Fruit fly (Drosophila melanogaster): Measurements from ENCODE around the gene CG31709.

The CG31709 gene

DNA sequence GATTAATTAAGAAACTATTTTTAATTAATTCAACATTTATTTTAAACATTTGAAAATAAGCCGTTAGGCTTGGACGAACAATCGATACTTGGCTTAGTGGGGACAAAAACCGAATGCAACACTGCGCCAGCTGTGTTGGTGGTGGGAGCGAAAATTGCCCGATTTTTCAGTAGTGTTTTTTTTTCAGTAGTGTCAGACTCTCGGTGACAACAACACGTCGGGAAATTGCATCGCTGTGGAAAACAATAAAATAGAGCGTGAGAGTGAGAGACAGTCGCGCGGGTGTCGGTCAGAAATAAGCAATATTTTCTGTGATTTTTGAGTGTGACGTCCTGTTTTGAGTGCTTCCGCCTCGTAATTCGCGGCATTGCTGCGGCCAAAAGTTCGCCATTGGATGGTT, 37.2 kb upstream of the CG31709 start:
- TF ChIP-seq Hnf4 (GFP tag; optimal IDR thresholded peaks at IDR 0.05) (peak; percentile 69), rgr (GFP tag; optimal IDR thresholded peaks at IDR 0.05) (peak; percentile 62), sage (GFP tag; optimal IDR thresholded peaks at IDR 0.05) (no peak), Jra (GFP tag; optimal IDR thresholded peaks at IDR 0.05) (peak; percentile 76), Hr83 (GFP tag; optimal IDR thresholded peaks at IDR 0.05; ENCODE audit: poor library complexity, severe bottlenecking) (peak; percentile 76), HLH106 (tag; optimal IDR thresholded peaks at IDR 0.05) (no peak), pan (optimal IDR thresholded peaks at IDR 0.05) (no peak), br (GFP tag; optimal IDR thresholded peaks at IDR 0.05) (peak; percentile 42), foxo (GFP tag; optimal IDR thresholded peaks at IDR 0.05) (peak in 1 of 2 experiments; percentile 26), CG32264 (GFP tag; optimal IDR thresholded peaks at IDR 0.05) (no peak), Rel (GFP tag; optimal IDR thresholded peaks at IDR 0.05) (no peak), Rel (tag; optimal IDR thresholded peaks at IDR 0.05) (peak; percentile 41), tai (GFP tag; optimal IDR thresholded peaks at IDR 0.05) (no peak), usp (GFP tag; optimal IDR thresholded peaks at IDR 0.05) (no peak), Abd-B (GFP tag; optimal IDR thresholded peaks at IDR 0.05) (no peak), jim (GFP tag; optimal IDR thresholded peaks at IDR 0.05) (peak; percentile 82), GATAd (GFP tag; optimal IDR thresholded peaks at IDR 0.05) (no peak), CG9705 (GFP tag; optimal IDR thresholded peaks at IDR 0.05) (no peak), Myc (optimal IDR thresholded peaks at IDR 0.05) (no peak), Hr78 (GFP tag; optimal IDR thresholded peaks at IDR 0.05) (no peak), fru (GFP tag; optimal IDR thresholded peaks at IDR 0.05) (peak; percentile 38), lola (GFP tag; optimal IDR thresholded peaks at IDR 0.05) (no peak), Dfd (GFP tag; optimal IDR thresholded peaks at IDR 0.05) (no peak), Sp1 (GFP tag; optimal IDR thresholded peaks at IDR 0.05) (peak; percentile 26), OdsH (GFP tag; optimal IDR thresholded peaks at IDR 0.05) (peak; percentile 8), Mio (GFP tag; optimal IDR thresholded peaks at IDR 0.05) (no peak), psq (GFP tag; optimal IDR thresholded peaks at IDR 0.05) (no peak), dmrt93B (GFP tag; optimal IDR thresholded peaks at IDR 0.05) (no peak), woc (GFP tag; optimal IDR thresholded peaks at IDR 0.05) (no peak), brk (GFP tag; optimal IDR thresholded peaks at IDR 0.05) (no peak), sv (GFP tag; optimal IDR thresholded peaks at IDR 0.05) (peak; percentile 33), Vsx2 (GFP tag; optimal IDR thresholded peaks at IDR 0.05; ENCODE audit: partially characterized antibody) (peak; percentile 60), dl (GFP tag; optimal IDR thresholded peaks at IDR 0.05; ENCODE audit: insufficient read depth in 1 of 2, partially characterized antibody in 2 of 2) (no peak), ey (GFP tag; optimal IDR thresholded peaks at IDR 0.05) (no peak), N (GFP tag; optimal IDR thresholded peaks at IDR 0.05) (no peak), Dif (GFP tag; optimal IDR thresholded peaks at IDR 0.05; ENCODE audit: partially characterized antibody) (peak; percentile 42), dsf (GFP tag; optimal IDR thresholded peaks at IDR 0.05; ENCODE audit: borderline replicate concordance) (no peak), h (GFP tag; optimal IDR thresholded peaks at IDR 0.05) (peak; percentile 8)

DNA sequence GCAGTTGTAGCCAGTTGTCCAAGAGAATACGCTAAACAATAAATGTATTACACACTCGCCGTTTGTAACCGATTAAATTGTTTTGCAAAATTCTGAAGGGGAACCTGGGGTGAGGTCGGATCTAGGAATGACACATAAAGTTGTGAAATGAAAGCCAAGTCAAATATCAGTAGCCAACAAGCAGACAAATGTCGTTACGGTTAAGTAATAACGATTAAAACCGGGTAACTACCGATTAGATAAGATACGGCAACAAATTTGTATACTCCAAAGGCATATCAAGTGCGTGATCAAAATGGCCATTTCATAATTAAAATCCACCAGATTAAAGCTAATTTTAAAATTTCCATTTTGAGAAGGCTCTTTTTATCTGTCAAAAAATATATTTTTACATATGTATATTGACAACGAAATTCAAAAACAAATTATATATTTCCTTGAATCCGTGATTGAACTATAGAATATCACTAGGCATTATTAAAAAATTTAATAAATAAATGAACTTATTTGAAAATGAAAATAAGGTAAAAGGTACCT, 36.6 kb upstream of the CG31709 start, which contains the start of gene GlcAT-S:
GlcAT-S (plus strand) TSS at position 487 of the 537 bp plus-strand sequence.
- no peak for TF ChIP-seq Mio (GFP tag; optimal IDR thresholded peaks at IDR 0.05)
- TF ChIP-seq Rel (GFP tag; optimal IDR thresholded peaks at IDR 0.05): no peak
- peak; percentile 63 for TF ChIP-seq Rel (tag; optimal IDR thresholded peaks at IDR 0.05)
- TF ChIP-seq lola (GFP tag; optimal IDR thresholded peaks at IDR 0.05): no peak
- TF ChIP-seq sv (GFP tag; optimal IDR thresholded peaks at IDR 0.05): no peak
- TF ChIP-seq OdsH (GFP tag; optimal IDR thresholded peaks at IDR 0.05): no peak
- no peak for TF ChIP-seq jim (GFP tag; optimal IDR thresholded peaks at IDR 0.05)
- TF ChIP-seq dmrt93B (GFP tag; optimal IDR thresholded peaks at IDR 0.05): no peak

dm6 chr2L:9615561-9615960, 36.1 kb upstream of the CG31709 start:
- no peak for TF ChIP-seq Hr78 (GFP tag; optimal IDR thresholded peaks at IDR 0.05)
- TF ChIP-seq jim (GFP tag; optimal IDR thresholded peaks at IDR 0.05): no peak
- TF ChIP-seq sv (GFP tag; optimal IDR thresholded peaks at IDR 0.05): no peak
- no peak for TF ChIP-seq CrebA (GFP tag; optimal IDR thresholded peaks at IDR 0.05; ENCODE audit: borderline replicate concordance)
- TF ChIP-seq foxo (GFP tag; optimal IDR thresholded peaks at IDR 0.05): no peak
- TF ChIP-seq dmrt93B (GFP tag; optimal IDR thresholded peaks at IDR 0.05): no peak
- no peak for TF ChIP-seq Myc (optimal IDR thresholded peaks at IDR 0.05)
- TF ChIP-seq Mio (GFP tag; optimal IDR thresholded peaks at IDR 0.05): no peak
- no peak for TF ChIP-seq h (GFP tag; optimal IDR thresholded peaks at IDR 0.05)
- TF ChIP-seq rgr (GFP tag; optimal IDR thresholded peaks at IDR 0.05): no peak
- no peak for TF ChIP-seq Sp1 (GFP tag; optimal IDR thresholded peaks at IDR 0.05)
- TF ChIP-seq lola (GFP tag; optimal IDR thresholded peaks at IDR 0.05): no peak

All from whole organism, wandering third instar larva.